Fruit fly (Drosophila melanogaster): Measurements from ENCODE around the gene Ccm3.

DNA sequence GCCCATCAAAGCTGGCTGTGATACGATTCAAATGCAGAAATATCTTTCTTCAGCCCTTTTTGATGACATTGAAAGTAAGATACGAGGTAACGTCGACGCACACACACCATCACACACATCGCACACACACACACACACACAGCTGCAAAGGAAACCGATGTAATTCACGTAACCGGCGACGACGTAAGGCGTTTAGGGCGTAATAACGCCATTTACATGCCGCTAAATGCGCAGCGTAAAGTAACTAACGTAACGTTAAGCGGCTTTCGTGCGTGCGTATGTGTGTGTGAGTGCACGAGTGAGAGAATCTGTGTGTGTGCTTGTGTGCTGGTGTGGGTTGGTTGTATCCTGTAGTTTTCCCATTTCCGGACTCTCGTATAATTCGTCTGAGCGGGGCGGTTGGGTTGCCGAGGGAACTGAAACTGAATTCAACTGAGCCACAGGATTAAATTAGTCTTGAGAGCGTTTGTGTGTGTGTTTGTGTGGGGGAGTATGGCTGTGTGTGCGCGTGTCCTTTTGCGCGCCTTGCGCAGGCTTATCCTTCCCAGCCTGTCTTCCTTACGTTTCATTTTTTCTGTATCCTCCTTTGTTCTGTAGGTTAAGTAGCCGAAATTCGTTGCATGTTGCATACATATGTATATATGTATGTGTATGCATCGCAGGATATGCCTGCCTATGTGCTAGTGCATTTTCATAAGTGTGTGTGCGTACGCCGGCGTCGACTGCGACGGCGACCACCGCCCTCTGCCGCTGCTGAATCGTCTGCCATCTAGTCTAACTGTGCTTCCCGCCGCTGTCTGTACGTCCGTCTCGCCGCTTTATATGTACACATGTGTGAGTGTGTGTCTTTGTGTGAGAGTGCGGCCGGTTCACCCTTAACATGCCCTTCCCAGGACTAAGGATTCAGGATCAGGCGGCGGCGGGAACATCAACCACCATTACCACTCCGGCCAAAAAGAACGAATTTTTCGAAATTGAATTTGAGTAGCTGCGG, 46.3 kb downstream of the Ccm3 start:
- no peak for TF ChIP-seq h (optimal IDR thresholded peaks at IDR 0.05)
- TF ChIP-seq Myc (optimal IDR thresholded peaks at IDR 0.05), result no peak
